Fruit fly (Drosophila melanogaster) whole organism, embryonic: Measurements from ENCODE around the gene Irk1.
A peak's percentile ranks its signal among the peaks of the same experiment; 100 is the strongest.

Experiments
- Atf6 ChIP-seq: fragments of 200-800 bp; sonication (Bioruptor generic); IDR thresholded peaks from 2 replicates; pipeline ENCODE4 v1.3.6; 2022; ENCODE audit warnings: missing biosample characterization, missing genetic modification characterization
- B-H2 ChIP-seq: fragments of 200-800 bp; sonication (Bioruptor generic); optimal IDR thresholded peaks from 2 replicates; lab custom pipeline; 2018; ENCODE audit warnings: missing biosample characterization, mild to moderate bottlenecking, missing genetic modification characterization
- BEAF-32 ChIP-seq: fragments of 200-800 bp; sonication (Bioruptor generic); optimal IDR thresholded peaks from 3 replicates; lab custom pipeline; 2017; ENCODE audit warnings: missing biosample characterization, missing genetic modification characterization, mild to moderate bottlenecking, moderate library complexity, missing genetic modification reagents
- CG10209 ChIP-seq: fragments of 200-800 bp; sonication (Bioruptor generic); optimal IDR thresholded peaks from 3 replicates; lab custom pipeline; 2017; ENCODE audit warnings: missing biosample characterization, mild to moderate bottlenecking, missing genetic modification characterization, missing genetic modification reagents
- CG1024 ChIP-seq: fragments of 200-800 bp; sonication (Bioruptor generic); IDR thresholded peaks from 2 replicates; pipeline ENCODE4 v1.3.6; 2022; ENCODE audit warnings: missing biosample characterization, missing genetic modification characterization
- CG12071 ChIP-seq: fragments of 200-800 bp; sonication (Bioruptor generic); optimal IDR thresholded peaks from 3 replicates; lab custom pipeline; 2018; ENCODE audit warnings: missing biosample characterization, mild to moderate bottlenecking, missing genetic modification characterization
- CG12104 ChIP-seq: fragments of 200-800 bp; sonication (Bioruptor generic); optimal IDR thresholded peaks from 3 replicates; lab custom pipeline; 2016; ENCODE audit warnings: missing biosample characterization, missing genetic modification characterization
- CG12769 ChIP-seq: fragments of 200-800 bp; sonication (Bioruptor generic); optimal IDR thresholded peaks from 2 replicates; lab custom pipeline; 2019; ENCODE audit warnings: missing biosample characterization, mild to moderate bottlenecking, missing genetic modification characterization, moderate library complexity
- CG14014 ChIP-seq: fragments of 200-800 bp; sonication (Bioruptor generic); IDR thresholded peaks from 2 replicates; pipeline ENCODE4 v1.3.6; 2022; ENCODE audit warnings: missing biosample characterization, missing genetic modification characterization
- CG14965 ChIP-seq: fragments of 200-800 bp; sonication (Bioruptor generic); optimal IDR thresholded peaks from 2 replicates; lab custom pipeline; 2016; ENCODE audit warnings: missing biosample characterization, missing genetic modification characterization, borderline replicate concordance
- CG15073 ChIP-seq: fragments of 200-800 bp; sonication (Bioruptor generic); optimal IDR thresholded peaks from 2 replicates; lab custom pipeline; 2016; ENCODE audit warnings: missing biosample characterization, missing genetic modification characterization
- CG1529 ChIP-seq: fragments of 200-800 bp; sonication (Bioruptor generic); optimal IDR thresholded peaks from 3 replicates; lab custom pipeline; 2018; ENCODE audit warnings: missing biosample characterization, missing genetic modification characterization
- CG16813 ChIP-seq: fragments of 200-800 bp; sonication (Bioruptor generic); IDR thresholded peaks from 3 replicates; pipeline ENCODE4 v1.3.6; 2022; ENCODE audit warnings: missing biosample characterization, missing genetic modification characterization; ENCODE audit not compliant: partially characterized antibody
- CG18476 ChIP-seq: fragments of 200-800 bp; sonication (Bioruptor generic); optimal IDR thresholded peaks from 2 replicates; lab custom pipeline; 2016; ENCODE audit warnings: missing biosample characterization, mild to moderate bottlenecking, missing genetic modification characterization
- CG2120 ChIP-seq: fragments of 200-800 bp; sonication (Bioruptor generic); optimal IDR thresholded peaks from 3 replicates; lab custom pipeline; 2016; ENCODE audit warnings: missing biosample characterization, missing genetic modification characterization
- CG30431 ChIP-seq: fragments of 200-800 bp; sonication (Bioruptor generic); optimal IDR thresholded peaks from 2 replicates; lab custom pipeline; 2017; ENCODE audit warnings: missing biosample characterization, missing genetic modification characterization
- CG3281 ChIP-seq: fragments of 200-800 bp; sonication (Bioruptor generic); optimal IDR thresholded peaks from 3 replicates; lab custom pipeline; 2017; ENCODE audit warnings: missing biosample characterization, mild to moderate bottlenecking, missing genetic modification characterization
- CG34422 ChIP-seq: fragments of 200-800 bp; sonication (Bioruptor generic); IDR thresholded peaks from 3 replicates; pipeline ENCODE4 v1.3.6; 2022; ENCODE audit warnings: missing biosample characterization, missing genetic modification characterization
- CG4730 ChIP-seq: fragments of 200-800 bp; sonication (Bioruptor generic); IDR thresholded peaks from 2 replicates; pipeline ENCODE4 v1.3.6; 2022; ENCODE audit warnings: missing biosample characterization, missing genetic modification characterization
- CkIIα-i1 ChIP-seq: fragments of 200-800 bp; sonication (Bioruptor generic); IDR thresholded peaks from 2 replicates; pipeline ENCODE4 v1.3.6; 2022; ENCODE audit warnings: missing biosample characterization, missing genetic modification characterization
- Dek ChIP-seq: fragments of 200-800 bp; sonication (Bioruptor generic); optimal IDR thresholded peaks from 3 replicates; lab custom pipeline; 2019; ENCODE audit warnings: missing biosample characterization, mild to moderate bottlenecking, missing genetic modification characterization, moderate library complexity
- Doc2 ChIP-seq: fragments of 200-800 bp; sonication (Bioruptor generic); IDR thresholded peaks from 2 replicates; pipeline ENCODE4 v1.3.6; 2022; ENCODE audit warnings: missing biosample characterization, missing genetic modification characterization
- HLH4C ChIP-seq: fragments of 200-800 bp; sonication (Bioruptor generic); IDR thresholded peaks from 3 replicates; pipeline ENCODE4 v1.3.6; 2022; ENCODE audit warnings: missing biosample characterization, missing genetic modification characterization; ENCODE audit not compliant: partially characterized antibody
- Hmr ChIP-seq: fragments of 200-800 bp; sonication (Bioruptor generic); optimal IDR thresholded peaks from 3 replicates; lab custom pipeline; 2017; ENCODE audit warnings: mild to moderate bottlenecking, missing biosample characterization, missing genetic modification reagents, missing genetic modification characterization
- Lhr ChIP-seq: fragments of 200-800 bp; sonication (Bioruptor generic); optimal IDR thresholded peaks from 3 replicates; lab custom pipeline; 2017; ENCODE audit warnings: mild to moderate bottlenecking, missing biosample characterization, missing genetic modification reagents, missing genetic modification characterization
- Nf-YA ChIP-seq: fragments of 200-800 bp; sonication (Bioruptor generic); IDR thresholded peaks from 2 replicates; pipeline ENCODE4 v1.3.6; 2022; ENCODE audit warnings: missing biosample characterization, missing genetic modification characterization
- Nf-YB ChIP-seq: fragments of 200-800 bp; sonication (Bioruptor generic); optimal IDR thresholded peaks from 3 replicates; lab custom pipeline; 2019; ENCODE audit warnings: missing biosample characterization, mild to moderate bottlenecking, missing genetic modification characterization, moderate library complexity
- Six4 ChIP-seq: fragments of 200-800 bp; sonication (Bioruptor generic); optimal IDR thresholded peaks from 2 replicates; lab custom pipeline; 2016; ENCODE audit warnings: missing biosample characterization, missing genetic modification characterization
- Taf1 ChIP-seq: fragments of 200-800 bp; sonication (Bioruptor generic); IDR thresholded peaks from 2 replicates; pipeline ENCODE4 v1.3.6; 2022; ENCODE audit warnings: missing biosample characterization, missing genetic modification characterization
- Xbp1 ChIP-seq: fragments of 200-800 bp; sonication (Bioruptor generic); optimal IDR thresholded peaks from 3 replicates; lab custom pipeline; 2016; ENCODE audit warnings: missing biosample characterization, mild to moderate bottlenecking, missing genetic modification characterization
- amos ChIP-seq: fragments of 200-800 bp; sonication (Bioruptor generic); IDR thresholded peaks from 2 replicates; pipeline ENCODE4 v1.3.6; 2022; ENCODE audit warnings: missing biosample characterization, missing genetic modification characterization; ENCODE audit not compliant: partially characterized antibody
- ase ChIP-seq: fragments of 200-800 bp; sonication (Bioruptor generic); IDR thresholded peaks from 3 replicates; pipeline ENCODE4 v1.3.6; 2022; ENCODE audit warnings: missing biosample characterization, missing genetic modification characterization
- cato ChIP-seq: fragments of 200-800 bp; sonication (Bioruptor generic); optimal IDR thresholded peaks from 2 replicates; lab custom pipeline; 2016; ENCODE audit warnings: missing biosample characterization, missing genetic modification characterization, borderline replicate concordance
- emc ChIP-seq: fragments of 200-800 bp; sonication (Bioruptor generic); optimal IDR thresholded peaks from 2 replicates; lab custom pipeline; 2016; ENCODE audit warnings: missing biosample characterization, missing genetic modification characterization
- ems ChIP-seq: fragments of 200-800 bp; sonication (Bioruptor generic); optimal IDR thresholded peaks from 3 replicates; lab custom pipeline; 2016; ENCODE audit warnings: missing biosample characterization, missing genetic modification characterization
- en ChIP-seq: fragments of 200-800 bp; sonication (Bioruptor generic); optimal IDR thresholded peaks from 2 replicates; lab custom pipeline; 2016; ENCODE audit warnings: missing biosample characterization, missing genetic modification characterization
- gcm2 ChIP-seq: fragments of 200-800 bp; sonication (Bioruptor generic); optimal IDR thresholded peaks from 2 replicates; lab custom pipeline; 2016; ENCODE audit warnings: missing biosample characterization, missing genetic modification characterization
- gem ChIP-seq: fragments of 200-800 bp; sonication (Bioruptor generic); optimal IDR thresholded peaks from 2 replicates; lab custom pipeline; 2019; ENCODE audit warnings: missing biosample characterization, mild to moderate bottlenecking, missing genetic modification characterization, moderate library complexity
- jigr1 ChIP-seq: fragments of 200-800 bp; sonication (Bioruptor generic); IDR thresholded peaks from 3 replicates; pipeline ENCODE4 v1.3.6; 2022; ENCODE audit warnings: missing biosample characterization, missing genetic modification characterization
- jumu ChIP-seq: fragments of 200-800 bp; sonication (Bioruptor generic); optimal IDR thresholded peaks from 3 replicates; lab custom pipeline; 2016; ENCODE audit warnings: missing biosample characterization, missing genetic modification characterization
- lbe ChIP-seq: fragments of 200-800 bp; sonication (Bioruptor generic); optimal IDR thresholded peaks from 2 replicates; lab custom pipeline; 2016; ENCODE audit warnings: missing biosample characterization, mild to moderate bottlenecking, missing genetic modification characterization
- maf-S ChIP-seq: fragments of 200-800 bp; sonication (Bioruptor generic); optimal IDR thresholded peaks from 2 replicates; lab custom pipeline; 2016; ENCODE audit warnings: missing biosample characterization, missing genetic modification characterization
- mam ChIP-seq: fragments of 200-800 bp; sonication (Bioruptor generic); optimal IDR thresholded peaks from 3 replicates; lab custom pipeline; 2016; ENCODE audit warnings: missing biosample characterization, missing genetic modification characterization
- odd ChIP-seq: fragments of 200-800 bp; sonication (Bioruptor generic); optimal IDR thresholded peaks from 2 replicates; lab custom pipeline; 2017; ENCODE audit warnings: missing biosample characterization, mild to moderate bottlenecking, missing genetic modification characterization
- repo ChIP-seq: fragments of 200-800 bp; sonication (Bioruptor generic); optimal IDR thresholded peaks from 2 replicates; lab custom pipeline; 2016; ENCODE audit warnings: missing biosample characterization, missing genetic modification characterization
- schlank ChIP-seq: fragments of 200-800 bp; sonication (Bioruptor generic); optimal IDR thresholded peaks from 2 replicates; lab custom pipeline; 2018; ENCODE audit warnings: missing biosample characterization, mild to moderate bottlenecking, missing genetic modification characterization
- sens ChIP-seq: fragments of 200-800 bp; sonication (Bioruptor generic); peaks from one replicate; lab custom pipeline; 2016; ENCODE audit warnings: missing biosample characterization, missing genetic modification characterization
- sr ChIP-seq: fragments of 200-800 bp; sonication (Bioruptor generic); IDR thresholded peaks from 3 replicates; pipeline ENCODE4 v1.3.6; 2022; ENCODE audit warnings: missing biosample characterization, missing genetic modification characterization
- toy ChIP-seq: fragments of 200-800 bp; sonication (Bioruptor generic); IDR thresholded peaks from 2 replicates; pipeline ENCODE4 v1.3.6; 2022; ENCODE audit warnings: missing biosample characterization, missing genetic modification characterization
- unpg ChIP-seq: fragments of 200-800 bp; sonication (Bioruptor generic); optimal IDR thresholded peaks from 3 replicates; lab custom pipeline; 2018; ENCODE audit warnings: missing biosample characterization, mild to moderate bottlenecking, missing genetic modification characterization, moderate library complexity
- wdn ChIP-seq: fragments of 200-800 bp; sonication (Bioruptor generic); IDR thresholded peaks from 2 replicates; pipeline ENCODE4 v1.3.6; 2022; ENCODE audit warnings: missing biosample characterization, missing genetic modification characterization

The Irk1 gene

DNA sequence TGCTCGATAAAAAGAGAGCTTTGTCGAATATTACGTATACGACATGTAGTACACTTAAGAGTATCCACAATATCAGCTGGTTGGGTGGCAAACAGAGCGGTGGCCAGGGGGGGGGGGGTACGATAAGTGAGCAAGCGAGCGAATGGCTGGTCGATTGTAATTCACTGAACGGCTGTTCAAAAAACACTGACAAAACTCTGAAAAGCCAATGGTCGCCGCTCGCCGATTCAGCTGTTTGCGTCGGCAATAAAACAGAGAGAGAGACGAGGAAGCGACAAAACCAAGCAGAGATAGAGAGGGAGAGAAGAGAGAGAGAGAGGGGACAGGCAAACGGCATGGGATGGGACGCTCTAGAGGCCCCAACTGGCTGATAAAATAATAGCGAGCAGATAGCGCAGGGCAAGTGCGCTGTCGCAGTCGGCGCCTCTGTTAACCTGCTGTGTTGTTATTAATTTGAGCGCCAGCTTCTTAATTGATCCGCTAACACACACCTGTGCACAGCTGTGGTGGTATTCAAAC, 58.5 kb downstream of the Irk1 start, which contains the start of gene cnc (continued):
- TF ChIP-seq maf-S (GFP tag; lab: Kevin White, UChicago) = no peak
- TF ChIP-seq wdn (GFP tag; lab: Robert Waterston, UW) = peak; percentile 6; the same call in 1 of the 2 replicates
- no peak for TF ChIP-seq CG34422 (GFP tag; lab: Robert Waterston, UW)
- no peak for TF ChIP-seq gcm2 (GFP tag; lab: Kevin White, UChicago)
- 0 out of 2 replicates have a peak, but pooled peaks have one; percentile 34 for TF ChIP-seq CG1024
- no peak for TF ChIP-seq BEAF-32 (GFP tag; lab: Kevin White, UChicago)
- peak; percentile 55 for TF ChIP-seq B-H2 (GFP tag; lab: Kevin White, UChicago)
- peak; percentile 57 for TF ChIP-seq sens
- TF ChIP-seq Xbp1 (GFP tag; lab: Kevin White, UChicago) = no peak
- peak; percentile 69 for TF ChIP-seq CG12769 (tag; lab: Kevin White, UChicago)
- TF ChIP-seq odd (GFP tag; lab: Kevin White, UChicago) = no peak
- TF ChIP-seq CG30431 = no peak
- TF ChIP-seq CG12071 (GFP tag; lab: Kevin White, UChicago) = peak; percentile 63
- no peak for TF ChIP-seq CG14965 (GFP tag; lab: Kevin White, UChicago)
- no peak for TF ChIP-seq Taf1 (GFP tag; lab: Robert Waterston, UW)
- no peak for TF ChIP-seq Dek (tag; lab: Kevin White, UChicago)
- no peak for TF ChIP-seq CG10209 (GFP tag; lab: Kevin White, UChicago)
- no peak; the same call in 2 of the 3 replicates for TF ChIP-seq sr (GFP tag; lab: Robert Waterston, UW)
- no peak for TF ChIP-seq toy (GFP tag; lab: Robert Waterston, UW)
- no peak for TF ChIP-seq schlank (tag; lab: Kevin White, UChicago)
- TF ChIP-seq cato (GFP tag; lab: Kevin White, UChicago) = no peak
- no peak for TF ChIP-seq en (GFP tag; lab: Kevin White, UChicago)
- TF ChIP-seq repo (GFP tag; lab: Kevin White, UChicago) = peak; percentile 41
- TF ChIP-seq CG18476 (GFP tag; lab: Kevin White, UChicago) = no peak
- no peak for TF ChIP-seq jigr1
- no peak for TF ChIP-seq Nf-YA (GFP tag; lab: Robert Waterston, UW)
- TF ChIP-seq CG2120 (GFP tag; lab: Kevin White, UChicago) = peak; percentile 40
- no peak for TF ChIP-seq unpg (GFP tag; lab: Kevin White, UChicago)
- TF ChIP-seq Six4 = no peak
- TF ChIP-seq CG3281 = no peak
- no peak for TF ChIP-seq gem
- peak; percentile 7; the same call in 1 of the 3 replicates for TF ChIP-seq HLH4C
- TF ChIP-seq Atf6 (GFP tag; lab: Robert Waterston, UW) = peak; percentile 63
- peak; percentile 65 for TF ChIP-seq Nf-YB
- no peak for TF ChIP-seq mam
- peak; percentile 2 for TF ChIP-seq ems (GFP tag; lab: Kevin White, UChicago)
- no peak for TF ChIP-seq Doc2 (GFP tag; lab: Robert Waterston, UW)
- no peak for TF ChIP-seq Lhr (GFP tag; lab: Kevin White, UChicago)
- TF ChIP-seq CkIIα-i1 (GFP tag; lab: Robert Waterston, UW) = no peak
- TF ChIP-seq CG16813 (GFP tag; lab: Robert Waterston, UW) = no peak
- no peak for TF ChIP-seq ase (GFP tag; lab: Robert Waterston, UW)
- no peak for TF ChIP-seq CG4730 (GFP tag; lab: Robert Waterston, UW)
- peak; percentile 42 for TF ChIP-seq Hmr (GFP tag; lab: Kevin White, UChicago)
- TF ChIP-seq CG14014 (GFP tag; lab: Robert Waterston, UW) = no peak
- peak; percentile 10 for TF ChIP-seq lbe (GFP tag; lab: Kevin White, UChicago)
- TF ChIP-seq emc (GFP tag; lab: Kevin White, UChicago) = no peak
- TF ChIP-seq CG12104 = no peak
- TF ChIP-seq jumu = no peak
- no peak for TF ChIP-seq CG15073 (GFP tag; lab: Kevin White, UChicago)
- TF ChIP-seq CG1529 (GFP tag; lab: Kevin White, UChicago) = no peak
- peak; percentile 18; the same call in 1 of the 2 replicates for TF ChIP-seq amos
